Worm (Caenorhabditis elegans) whole organism, mixed stage, embryonic: ENCODE data around the gene cyp-33C7.

Source experiments
- blmp-1 ChIP-seq: fragments of 150-350 bp; optimal IDR thresholded peaks from 2 replicates; lab custom pipeline; 2014; ENCODE audit warnings: missing biosample characterization, missing genetic modification characterization
- ces-1 ChIP-seq: fragments of 150-350 bp; optimal IDR thresholded peaks from 2 replicates; lab custom pipeline; 2014; ENCODE audit warnings: missing biosample characterization, missing genetic modification reagents, missing genetic modification characterization
- elt-1 ChIP-seq: sonication (generic microtip); optimal IDR thresholded peaks from 2 replicates; lab custom pipeline; 2017; ENCODE audit warnings: missing genetic modification characterization, mild to moderate bottlenecking, missing compliant biosample characterization, antibody characterized with exemption, moderate library complexity, borderline replicate concordance; ENCODE audit not compliant: insufficient read depth
- elt-3 ChIP-seq: fragments of 150-350 bp; optimal IDR thresholded peaks from 2 replicates; lab custom pipeline; 2014; ENCODE audit warnings: missing biosample characterization, missing genetic modification characterization
- lsy-2 ChIP-seq: fragments of 150-350 bp; optimal IDR thresholded peaks from 2 replicates; lab custom pipeline; 2014; ENCODE audit warnings: missing biosample characterization, missing genetic modification characterization
- nhr-12 ChIP-seq: fragments of 150-350 bp; optimal IDR thresholded peaks from 2 replicates; lab custom pipeline; 2014; ENCODE audit warnings: missing biosample characterization, missing genetic modification characterization
- sptf-1 ChIP-seq: sonication (generic microtip); optimal IDR thresholded peaks from 2 replicates; lab custom pipeline; 2017; ENCODE audit warnings: mild to moderate bottlenecking, missing genetic modification characterization, moderate library complexity, missing compliant biosample characterization
- unc-120 ChIP-seq: sonication (generic microtip); optimal IDR thresholded peaks from 2 replicates; lab custom pipeline; 2017; ENCODE audit warnings: missing genetic modification characterization, missing compliant biosample characterization; ENCODE audit not compliant: poor library complexity, severe bottlenecking
- ztf-11 ChIP-seq: fragments of 150-350 bp; optimal IDR thresholded peaks from 2 replicates; lab custom pipeline; 2014; ENCODE audit warnings: missing biosample characterization, missing genetic modification characterization

ce11 chrV:2207527-2207926 is 42.8 kb upstream of the cyp-33C7 start:
- TF ChIP-seq elt-1 (tag; lab: Kevin White, UChicago) (no peak), blmp-1 (tag; lab: Kevin White, UChicago) (no peak), nhr-12 (tag; lab: Kevin White, UChicago) (no peak), ztf-11 (tag; lab: Kevin White, UChicago) (no peak), unc-120 (tag; lab: Kevin White, UChicago) (no peak), ces-1 (GFP tag; lab: Kevin White, UChicago) (no peak), elt-3 (tag; lab: Kevin White, UChicago) (no peak), sptf-1 (tag; lab: Kevin White, UChicago) (no peak), lsy-2 (tag; lab: Kevin White, UChicago) (no peak)
